Worm (Caenorhabditis elegans) whole organism, L2 larva: ENCODE measurements around the gene hmgr-1.
A peak's percentile ranks its signal among the peaks of the same experiment; 100 is the strongest.

ENCODE experiments used
- C34F6.9 ChIP-seq: fragments of 150-350 bp; optimal IDR thresholded peaks from 2 replicates; lab custom pipeline; 2014; ENCODE audit warnings: missing biosample characterization, missing genetic modification characterization
- R02D3.7 ChIP-seq: fragments of 150-350 bp; optimal IDR thresholded peaks from 2 replicates; lab custom pipeline; 2014; ENCODE audit warnings: missing biosample characterization, missing genetic modification characterization
- Y55F3AM.14 ChIP-seq: fragments of 200-800 bp; sonication (Bioruptor generic); optimal IDR thresholded peaks from 2 replicates; lab custom pipeline; 2018; ENCODE audit warnings: mild to moderate bottlenecking, missing genetic modification characterization, missing compliant biosample characterization
- ZK546.5 ChIP-seq: sonication (generic microtip); optimal IDR thresholded peaks from 2 replicates; lab custom pipeline; 2017; ENCODE audit warnings: missing biosample characterization, missing genetic modification characterization
- aly-2 ChIP-seq: fragments of 150-350 bp; optimal IDR thresholded peaks from 2 replicates; lab custom pipeline; 2014; ENCODE audit warnings: missing biosample characterization, missing genetic modification characterization
- ama-1 ChIP-seq: fragments of 150-350 bp; optimal IDR thresholded peaks from 2 replicates; lab custom pipeline; 2018; ENCODE audit warnings: inconsistent platforms
- blmp-1 ChIP-seq: sonication (generic microtip); optimal IDR thresholded peaks from 2 replicates; lab custom pipeline; 2017; ENCODE audit warnings: missing genetic modification characterization, mild to moderate bottlenecking, missing compliant biosample characterization, antibody characterized with exemption, moderate library complexity; ENCODE audit not compliant: insufficient read depth
- ceh-16 ChIP-seq: fragments of 150-350 bp; optimal IDR thresholded peaks from 2 replicates; lab custom pipeline; 2014; ENCODE audit warnings: missing biosample characterization, missing genetic modification characterization
- ceh-82 ChIP-seq: fragments of 150-350 bp; optimal IDR thresholded peaks from 2 replicates; lab custom pipeline; 2014; ENCODE audit warnings: missing biosample characterization, missing genetic modification characterization
- fos-1 ChIP-seq: fragments of 150-350 bp; optimal IDR thresholded peaks from 2 replicates; lab custom pipeline; 2014; ENCODE audit warnings: missing biosample characterization, missing genetic modification characterization
- gmeb-1 ChIP-seq: fragments of 150-350 bp; optimal IDR thresholded peaks from 2 replicates; lab custom pipeline; 2014; ENCODE audit warnings: missing biosample characterization, missing genetic modification characterization
- lin-13 ChIP-seq: fragments of 150-350 bp; optimal IDR thresholded peaks from 2 replicates; lab custom pipeline; 2014; ENCODE audit warnings: missing biosample characterization, missing genetic modification reagents, missing genetic modification characterization
- lin-39 ChIP-seq: fragments of 150-350 bp; optimal IDR thresholded peaks from 2 replicates; lab custom pipeline; 2014; ENCODE audit warnings: missing biosample characterization, missing genetic modification reagents, missing genetic modification characterization
- mab-5 ChIP-seq: fragments of 150-350 bp; optimal IDR thresholded peaks from 2 replicates; lab custom pipeline; 2014; ENCODE audit warnings: missing biosample characterization, missing genetic modification characterization
- mbf-1 ChIP-seq: sonication (generic microtip); optimal IDR thresholded peaks from 2 replicates; lab custom pipeline; 2017; ENCODE audit warnings: missing biosample characterization, missing genetic modification characterization
- mdl-1 ChIP-seq, 2 experiments: fragments of 150-350 bp in 1 of 2; sonication (generic microtip) in 1 of 2; optimal IDR thresholded peaks; 2 replicates each; lab custom pipeline; 2017; ENCODE audit warnings: missing biosample characterization in 2 of 2, missing genetic modification characterization in 2 of 2
- nhr-10 ChIP-seq: sonication (generic microtip); optimal IDR thresholded peaks from 2 replicates; lab custom pipeline; 2017; ENCODE audit warnings: missing biosample characterization, missing genetic modification characterization
- nhr-12 ChIP-seq: fragments of 150-350 bp; optimal IDR thresholded peaks from 2 replicates; lab custom pipeline; 2014; ENCODE audit warnings: missing biosample characterization, missing genetic modification characterization
- nhr-129 ChIP-seq: fragments of 150-350 bp; optimal IDR thresholded peaks from 2 replicates; lab custom pipeline; 2014; ENCODE audit warnings: missing biosample characterization, missing genetic modification characterization
- nhr-23 ChIP-seq: fragments of 150-350 bp; optimal IDR thresholded peaks from 2 replicates; lab custom pipeline; 2014; ENCODE audit warnings: missing biosample characterization, missing genetic modification reagents, missing genetic modification characterization
- nhr-237 ChIP-seq: fragments of 150-350 bp; optimal IDR thresholded peaks from 2 replicates; lab custom pipeline; 2014; ENCODE audit warnings: missing biosample characterization, missing genetic modification characterization
- nhr-25 ChIP-seq: fragments of 150-350 bp; sonication (generic microtip); optimal IDR thresholded peaks from 3 replicates; lab custom pipeline; 2014; ENCODE audit warnings: missing biosample characterization, missing genetic modification characterization
- nhr-77 ChIP-seq: fragments of 150-350 bp; optimal IDR thresholded peaks from 2 replicates; lab custom pipeline; 2014; ENCODE audit warnings: missing biosample characterization, missing genetic modification characterization
- peb-1 ChIP-seq: fragments of 150-350 bp; optimal IDR thresholded peaks from 2 replicates; lab custom pipeline; 2014; ENCODE audit warnings: missing biosample characterization, missing genetic modification characterization
- sem-4 ChIP-seq: fragments of 150-350 bp; optimal IDR thresholded peaks from 2 replicates; lab custom pipeline; 2014; ENCODE audit warnings: missing biosample characterization, missing genetic modification reagents, missing genetic modification characterization
- skn-1 ChIP-seq: sonication (generic microtip); optimal IDR thresholded peaks from 2 replicates; lab custom pipeline; 2017; ENCODE audit warnings: missing biosample characterization, missing genetic modification characterization
- sma-3 ChIP-seq: sonication (generic microtip); optimal IDR thresholded peaks from 2 replicates; lab custom pipeline; 2016; ENCODE audit warnings: missing genetic modification reagents, missing genetic modification characterization, missing compliant biosample characterization
- sma-9 ChIP-seq, 2 experiments: fragments of 150-350 bp in 1 of 2; sonication (generic microtip) in 1 of 2; optimal IDR thresholded peaks; 2 replicates each; lab custom pipeline; 2014 to 2016; ENCODE audit warnings: missing genetic modification characterization in 2 of 2, mild to moderate bottlenecking in 1 of 2, missing biosample characterization in 1 of 2, missing compliant biosample characterization in 1 of 2, missing genetic modification reagents in 1 of 2, moderate library complexity in 1 of 2
- snpc-4 ChIP-seq: fragments of 150-350 bp; optimal IDR thresholded peaks from 2 replicates; lab custom pipeline; 2014; ENCODE audit warnings: missing biosample characterization, missing genetic modification characterization
- unc-39 ChIP-seq: fragments of 150-350 bp; optimal IDR thresholded peaks from 2 replicates; lab custom pipeline; 2014; ENCODE audit warnings: missing biosample characterization, missing genetic modification characterization
- unc-62 ChIP-seq: fragments of 150-350 bp; optimal IDR thresholded peaks from 2 replicates; lab custom pipeline; 2014; ENCODE audit warnings: missing biosample characterization, missing genetic modification reagents, missing genetic modification characterization
- zag-1 ChIP-seq: fragments of 150-350 bp; optimal IDR thresholded peaks from 2 replicates; lab custom pipeline; 2014; ENCODE audit warnings: missing biosample characterization, missing genetic modification characterization
- ztf-11 ChIP-seq: sonication (generic microtip); optimal IDR thresholded peaks from 2 replicates; lab custom pipeline; 2017; ENCODE audit warnings: missing biosample characterization, missing genetic modification characterization
- ztf-4 ChIP-seq: fragments of 150-350 bp; optimal IDR thresholded peaks from 2 replicates; lab custom pipeline; 2014; ENCODE audit warnings: missing biosample characterization, missing genetic modification characterization

hmgr-1 gene

DNA sequence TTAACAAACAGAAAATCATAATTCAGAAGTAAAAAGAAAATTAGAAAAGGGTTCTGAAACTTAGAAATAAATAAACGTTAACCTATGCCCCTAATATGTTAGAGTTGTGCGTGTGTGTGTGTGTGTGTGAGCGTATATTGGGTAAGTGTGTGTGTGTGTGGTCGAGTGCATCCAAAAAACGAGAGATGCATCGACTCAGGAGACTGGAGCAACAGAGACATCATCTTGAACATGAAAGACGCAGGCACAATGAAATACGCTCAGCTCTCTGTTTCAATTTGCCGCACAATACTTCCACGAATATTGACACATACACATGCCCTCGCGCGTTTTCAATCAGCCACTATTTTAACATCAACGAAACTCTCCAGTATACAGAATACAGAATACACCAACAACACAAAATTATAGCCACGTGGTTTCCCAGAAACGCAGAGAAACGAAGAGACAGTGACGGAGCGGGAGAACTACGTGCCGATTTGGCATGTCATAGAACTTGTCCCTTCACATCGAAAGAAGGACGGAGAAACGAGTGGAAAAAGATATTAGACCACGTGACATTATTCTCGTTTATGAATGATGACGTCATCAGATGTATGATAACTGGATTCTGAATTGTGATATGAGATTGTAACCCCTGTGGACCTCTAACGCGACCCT, 17.0 kb downstream of the hmgr-1 start (continued):
- peak; percentile 75 for TF ChIP-seq blmp-1 (tag; lab: Kevin White, UChicago)
- peak; percentile 82 for TF ChIP-seq C34F6.9 (tag; lab: Kevin White, UChicago)
- TF ChIP-seq unc-62 (GFP tag; lab: Kevin White, UChicago) = peak; percentile 15
- no peak for TF ChIP-seq ceh-82 (tag; lab: Kevin White, UChicago)
- no peak for TF ChIP-seq zag-1 (tag; lab: Kevin White, UChicago)
- peak; percentile 69 for TF ChIP-seq gmeb-1 (tag; lab: Kevin White, UChicago)
- TF ChIP-seq ZK546.5 (tag; lab: Kevin White, UChicago) = no peak
- TF ChIP-seq unc-39 (tag; lab: Kevin White, UChicago) = no peak
- peak; percentile 8 for TF ChIP-seq nhr-10 (tag; lab: Kevin White, UChicago)
- peak; percentile 92 to 96 for TF ChIP-seq mdl-1 (tag; optimal IDR thresholded peaks at IDR 0.05; lab: Kevin White, UChicago)
- TF ChIP-seq fos-1 = peak; percentile 75
- TF ChIP-seq Y55F3AM.14 (GFP tag; lab: Kevin White, UChicago) = peak; percentile 66
- TF ChIP-seq skn-1 (tag; lab: Kevin White, UChicago) = peak; percentile 16
- no peak for TF ChIP-seq ceh-16 (tag; lab: Kevin White, UChicago)
- no peak for TF ChIP-seq nhr-12 (tag; lab: Kevin White, UChicago)
- TF ChIP-seq nhr-23 (tag; lab: Kevin White, UChicago) = no peak
- TF ChIP-seq nhr-25 (tag; lab: Kevin White, UChicago) = peak; percentile 97
- no peak for TF ChIP-seq nhr-237 (tag; lab: Kevin White, UChicago)
- peak; percentile 92 for TF ChIP-seq nhr-129 (tag; lab: Kevin White, UChicago)
- TF ChIP-seq lin-39 (tag; lab: Kevin White, UChicago) = no peak
- no peak for TF ChIP-seq mab-5 (tag; lab: Kevin White, UChicago)
- no peak for TF ChIP-seq aly-2 (tag; lab: Kevin White, UChicago)
- no peak for TF ChIP-seq mbf-1 (tag; lab: Kevin White, UChicago)
- TF ChIP-seq peb-1 = no peak
- peak; percentile 91 for TF ChIP-seq sma-9 (GFP tag; optimal IDR thresholded peaks at IDR 0.05; lab: Kevin White, UChicago)
- TF ChIP-seq sma-9 (tag; optimal IDR thresholded peaks at IDR 0.05; lab: Kevin White, UChicago) = no peak
- no peak for TF ChIP-seq ztf-11 (tag; lab: Kevin White, UChicago)
- TF ChIP-seq, all 48 proteins: peak for 25

DNA sequence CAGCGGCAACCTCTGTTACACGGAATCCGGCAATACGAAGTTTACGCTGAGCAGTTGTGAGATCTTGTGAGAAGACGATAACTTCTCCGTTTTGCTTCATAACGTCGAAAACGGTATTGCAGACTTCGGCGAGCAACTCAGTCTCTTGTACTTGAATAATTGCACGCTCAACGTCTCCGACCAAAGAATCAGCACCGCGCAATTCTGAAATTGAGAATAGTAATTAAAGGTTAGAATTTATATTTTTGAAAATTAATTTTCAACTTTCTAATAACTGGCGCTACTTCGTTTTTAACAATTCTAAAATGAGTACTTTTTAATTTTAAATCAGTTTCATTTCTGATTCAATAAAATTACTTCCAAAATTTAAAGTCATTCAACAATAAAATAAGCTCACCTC, 19.2 kb downstream of the hmgr-1 start:
- TF ChIP-seq snpc-4 (no peak), nhr-129 (tag; lab: Kevin White, UChicago) (no peak), nhr-10 (tag; lab: Kevin White, UChicago) (no peak), mbf-1 (tag; lab: Kevin White, UChicago) (no peak), sem-4 (tag; lab: Kevin White, UChicago) (no peak), nhr-12 (tag; lab: Kevin White, UChicago) (no peak), blmp-1 (tag; lab: Kevin White, UChicago) (no peak)
- TF ChIP-seq, all 48 proteins: peak for 0

DNA sequence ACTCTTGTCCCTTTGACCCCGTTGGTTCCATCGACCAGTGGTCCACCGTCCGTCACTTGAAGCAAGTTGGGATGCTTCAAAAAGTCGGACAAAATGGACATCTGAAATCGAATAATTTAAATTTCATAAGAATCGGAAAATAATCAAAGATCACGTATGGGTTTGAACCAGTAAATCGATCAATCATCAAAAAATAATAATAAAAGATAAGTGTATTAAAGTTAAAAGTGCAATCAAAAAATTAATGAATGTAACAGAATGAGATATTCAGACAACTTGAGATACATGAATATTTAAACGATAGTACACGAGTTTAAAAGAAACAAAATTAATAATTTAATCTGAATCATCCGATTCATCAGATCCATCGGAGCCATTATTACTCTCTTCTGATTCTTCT, 19.6 kb downstream of the hmgr-1 start, which contains the start of gene T20B12.7:
Gene T20B12.7 (minus strand): TSS at position 101 of the 400 bp plus-strand sequence.
- TF ChIP-seq aly-2 (tag; lab: Kevin White, UChicago) (no peak), R02D3.7 (no peak), ztf-11 (tag; lab: Kevin White, UChicago) (no peak), nhr-77 (tag; lab: Kevin White, UChicago) (no peak), sma-3 (GFP tag; lab: Kevin White, UChicago) (no peak), blmp-1 (tag; lab: Kevin White, UChicago) (no peak), mdl-1 (tag; optimal IDR thresholded peaks at IDR 0.05; lab: Kevin White, UChicago) (no peak), fos-1 (no peak), ztf-4 (tag; lab: Kevin White, UChicago) (no peak), ama-1 (lab: Kevin White, UChicago) (no peak), nhr-10 (tag; lab: Kevin White, UChicago) (no peak)

DNA sequence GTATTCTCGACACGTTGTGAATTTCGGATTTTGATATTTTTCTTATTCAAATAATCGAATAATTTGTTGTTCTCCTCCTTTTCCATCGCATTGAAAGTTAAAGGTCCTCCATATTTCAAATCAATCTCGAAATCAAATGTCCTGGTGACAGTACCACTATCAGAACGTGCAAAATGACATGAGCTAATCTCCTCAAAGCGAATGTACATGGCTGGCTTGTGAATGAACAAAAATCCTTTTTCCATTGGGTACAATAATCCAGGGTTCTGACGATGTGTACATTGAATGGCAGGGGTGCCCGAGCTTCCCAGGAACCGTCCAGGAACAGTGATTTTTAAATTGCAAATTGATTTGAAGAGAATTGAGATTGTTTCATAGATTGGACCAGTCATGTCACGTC, 20.8 kb downstream of the hmgr-1 start:
- TF ChIP-seq gmeb-1 (tag; lab: Kevin White, UChicago) (no peak), lin-13 (GFP tag; lab: Kevin White, UChicago) (no peak), nhr-77 (tag; lab: Kevin White, UChicago) (no peak), peb-1 (no peak), nhr-25 (tag; lab: Kevin White, UChicago) (no peak)
